Worm (Caenorhabditis elegans) whole organism, L4 larva: ENCODE measurements around the gene mrps-10.
A peak's percentile ranks its signal among the peaks of the same experiment; 100 is the strongest.

Experiments used
- F44E2.7 ChIP-seq: fragments of 200-800 bp; sonication (Bioruptor generic); IDR thresholded peaks from 2 replicates; pipeline ENCODE4 v2.1.2; 2022; ENCODE audit warnings: missing genetic modification characterization, missing compliant biosample characterization
- Y48G9A.11 ChIP-seq: fragments of 200-800 bp; sonication (Bioruptor generic); IDR thresholded peaks from 2 replicates; pipeline ENCODE4 v1.3.6; 2022; ENCODE audit warnings: missing genetic modification reagents, missing genetic modification characterization, missing compliant biosample characterization
- Y75B8A.6 ChIP-seq: fragments of 200-800 bp; sonication (Bioruptor generic); IDR thresholded peaks from 2 replicates; pipeline ENCODE4 v1.3.6; 2022; ENCODE audit warnings: missing genetic modification reagents, missing genetic modification characterization, missing compliant biosample characterization
- aha-1 ChIP-seq: fragments of 150-350 bp; peaks from one replicate; lab custom pipeline; 2014; ENCODE audit warnings: missing biosample characterization, missing genetic modification characterization
- ama-1 ChIP-seq: fragments of 150-350 bp; optimal IDR thresholded peaks from 2 replicates; lab custom pipeline; 2014; ENCODE audit warnings: inconsistent platforms, mixed read lengths
- ces-1 ChIP-seq: fragments of 150-350 bp; sonication (generic microtip); optimal IDR thresholded peaks from 4 replicates; lab custom pipeline; 2014; ENCODE audit warnings: missing biosample characterization, missing genetic modification reagents, missing genetic modification characterization
- cey-2 ChIP-seq: sonication (generic microtip); optimal IDR thresholded peaks from 3 replicates; lab custom pipeline; 2017; ENCODE audit warnings: missing genetic modification characterization, mild to moderate bottlenecking, missing compliant biosample characterization, antibody characterized with exemption, borderline replicate concordance; ENCODE audit not compliant: insufficient read depth
- daf-16 ChIP-seq, 3 experiments: sonication (generic microtip); optimal IDR thresholded peaks; 2 replicates each; lab custom pipeline; 2016 to 2017; ENCODE audit warnings: missing genetic modification characterization in 3 of 3, missing genetic modification reagents in 3 of 3, mild to moderate bottlenecking in 2 of 3, missing compliant biosample characterization in 2 of 3, missing biosample characterization in 1 of 3, moderate library complexity in 1 of 3
- daf-8 ChIP-seq: fragments of 200-800 bp; sonication (Bioruptor generic); IDR thresholded peaks from 2 replicates; pipeline ENCODE4 v1.3.6; 2022; ENCODE audit warnings: missing genetic modification characterization, missing compliant biosample characterization
- dmd-6 ChIP-seq: fragments of 200-800 bp; sonication (Bioruptor generic); IDR thresholded peaks from 2 replicates; pipeline ENCODE4 v1.3.6; 2022; ENCODE audit warnings: missing genetic modification reagents, missing genetic modification characterization, missing compliant biosample characterization
- dmd-9 ChIP-seq: fragments of 200-800 bp; sonication (Bioruptor generic); IDR thresholded peaks from 2 replicates; pipeline ENCODE4 v1.3.6; 2022; ENCODE audit warnings: missing genetic modification reagents, missing genetic modification characterization, missing compliant biosample characterization
- dpl-1 ChIP-seq: fragments of 150-350 bp; optimal IDR thresholded peaks from 2 replicates; lab custom pipeline; 2014; ENCODE audit warnings: missing biosample characterization, missing genetic modification reagents, missing genetic modification characterization
- dve-1 ChIP-seq: sonication (generic microtip); optimal IDR thresholded peaks from 2 replicates; lab custom pipeline; 2017; ENCODE audit warnings: antibody characterized with exemption, mild to moderate bottlenecking, missing genetic modification characterization, missing compliant biosample characterization; ENCODE audit not compliant: insufficient read depth
- fkh-10 ChIP-seq: fragments of 150-350 bp; optimal IDR thresholded peaks from 2 replicates; lab custom pipeline; 2014; ENCODE audit warnings: missing biosample characterization, missing genetic modification reagents, missing genetic modification characterization
- hif-1 ChIP-seq, 2 experiments: sonication (generic microtip); optimal IDR thresholded peaks; 2 replicates each; lab custom pipeline; 2016 to 2017; ENCODE audit warnings: missing compliant biosample characterization in 2 of 2, missing genetic modification characterization in 2 of 2, missing genetic modification reagents in 2 of 2, missing genotype in 2 of 2, mild to moderate bottlenecking in 1 of 2
- hlh-30 ChIP-seq: sonication (generic microtip); optimal IDR thresholded peaks from 2 replicates; lab custom pipeline; 2017; ENCODE audit warnings: antibody characterized with exemption, mild to moderate bottlenecking, missing genetic modification characterization, missing compliant biosample characterization; ENCODE audit not compliant: insufficient read depth
- jun-1 ChIP-seq: fragments of 150-350 bp; optimal IDR thresholded peaks from 2 replicates; lab custom pipeline; 2014; ENCODE audit warnings: missing biosample characterization, missing genetic modification reagents, missing genetic modification characterization
- lin-1 ChIP-seq: fragments of 200-800 bp; sonication (Bioruptor generic); IDR thresholded peaks from 2 replicates; pipeline ENCODE4 v1.3.6; 2022; ENCODE audit warnings: missing genetic modification reagents, missing genetic modification characterization, missing compliant biosample characterization
- lin-15B ChIP-seq: fragments of 150-350 bp; sonication (generic microtip); optimal IDR thresholded peaks from 3 replicates; lab custom pipeline; 2014; ENCODE audit warnings: missing biosample characterization, missing genetic modification characterization
- lin-38 ChIP-seq: fragments of 200-800 bp; sonication (Bioruptor generic); IDR thresholded peaks from 2 replicates; pipeline ENCODE4 v1.3.6; 2022; ENCODE audit warnings: missing genetic modification reagents, missing genetic modification characterization, missing compliant biosample characterization
- lir-3 ChIP-seq: sonication (generic microtip); optimal IDR thresholded peaks from 2 replicates; lab custom pipeline; 2016; ENCODE audit warnings: mild to moderate bottlenecking, missing genetic modification characterization, missing compliant biosample characterization
- lsy-2 ChIP-seq, 2 experiments: fragments of 150-350 bp in 1 of 2; sonication (generic microtip) in 1 of 2; optimal IDR thresholded peaks; 2 replicates each; lab custom pipeline; 2014 to 2017; ENCODE audit warnings: missing biosample characterization in 2 of 2, missing genetic modification characterization in 2 of 2
- mes-2 ChIP-seq: sonication (generic microtip); optimal IDR thresholded peaks from 2 replicates; lab custom pipeline; 2016; ENCODE audit warnings: missing genotype, mild to moderate bottlenecking, missing genetic modification characterization, missing compliant biosample characterization; ENCODE audit not compliant: poor library complexity, severe bottlenecking
- mxl-2 ChIP-seq: fragments of 200-800 bp; sonication (Bioruptor generic); conservative IDR thresholded peaks from 2 replicates; pipeline ENCODE4 v1.3.6; 2022; ENCODE audit warnings: missing genetic modification reagents, missing genetic modification characterization, missing compliant biosample characterization
- nhr-111 ChIP-seq: fragments of 200-800 bp; sonication (Bioruptor generic); optimal IDR thresholded peaks from 2 replicates; lab custom pipeline; 2018; ENCODE audit warnings: mild to moderate bottlenecking, missing genetic modification characterization, missing compliant biosample characterization
- rbr-2 ChIP-seq: sonication (generic microtip); optimal IDR thresholded peaks from 2 replicates; lab custom pipeline; 2016; ENCODE audit warnings: missing genotype, missing genetic modification characterization, missing compliant biosample characterization
- set-16 ChIP-seq: fragments of 200-800 bp; sonication (Bioruptor generic); IDR thresholded peaks from 2 replicates; pipeline ENCODE4 v1.3.6; 2022; ENCODE audit warnings: missing genetic modification reagents, missing genetic modification characterization, missing compliant biosample characterization
- skn-1 ChIP-seq: fragments of 150-350 bp; optimal IDR thresholded peaks from 2 replicates; lab custom pipeline; 2014; ENCODE audit warnings: missing biosample characterization, missing genetic modification characterization
- unc-130 ChIP-seq: sonication (generic microtip); optimal IDR thresholded peaks from 2 replicates; lab custom pipeline; 2016; ENCODE audit warnings: missing genetic modification reagents, missing genetic modification characterization, missing compliant biosample characterization
- zfp-2 ChIP-seq: sonication (generic microtip); optimal IDR thresholded peaks from 2 replicates; lab custom pipeline; 2016; ENCODE audit warnings: mild to moderate bottlenecking, missing genetic modification characterization, missing compliant biosample characterization
- zip-11 ChIP-seq: fragments of 200-800 bp; sonication (Bioruptor generic); IDR thresholded peaks from 2 replicates; pipeline ENCODE4 v1.3.6; 2022; ENCODE audit warnings: missing genetic modification characterization, missing compliant biosample characterization
- ztf-7 ChIP-seq: fragments of 150-350 bp; optimal IDR thresholded peaks from 2 replicates; lab custom pipeline; 2014; ENCODE audit warnings: missing biosample characterization, missing genetic modification characterization

The mrps-10 gene

DNA sequence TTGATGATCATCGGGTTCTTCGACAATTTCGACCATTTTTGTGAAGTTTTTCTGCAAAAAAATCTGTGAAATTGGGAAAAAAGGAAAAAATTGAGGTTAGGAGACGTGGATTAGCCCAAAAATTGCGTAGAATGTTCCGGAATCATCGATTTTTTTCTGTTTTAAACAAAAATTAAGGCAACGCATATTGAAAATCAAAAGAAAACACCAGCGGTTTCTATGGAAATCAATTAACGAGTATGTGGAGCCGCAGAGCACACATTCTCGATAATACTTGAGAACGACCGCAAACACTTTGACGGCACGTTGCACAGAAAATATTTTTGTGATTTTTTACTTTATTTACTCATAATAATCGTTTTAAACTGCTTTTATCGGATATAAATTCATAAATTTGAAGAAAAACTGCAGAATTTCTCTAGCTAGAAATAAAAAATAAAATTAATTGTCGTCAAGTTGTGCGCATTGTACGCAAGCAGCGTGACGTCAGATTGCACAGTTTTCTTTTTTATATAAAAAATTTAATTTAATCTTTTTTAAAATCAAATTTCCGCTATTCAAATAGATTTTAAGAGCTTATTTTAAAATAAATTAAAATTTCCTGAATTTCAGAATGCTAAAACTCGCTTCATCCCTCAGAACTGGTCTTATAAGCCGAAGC lies at the start of gene mrps-10, which contains the start of gene npp-25:
mrps-10 (plus strand) TSS at position 611 of the 661 bp plus-strand sequence.
npp-25 (minus strand) TSS at position 51 of the 661 bp plus-strand sequence.
- TF ChIP-seq fkh-10 (GFP tag; lab: Kevin White, UChicago) (peak; percentile 51), rbr-2 (tag; lab: Kevin White, UChicago) (peak; percentile 51), lir-3 (tag; lab: Kevin White, UChicago) (no peak), daf-16 (GFP tag; optimal IDR thresholded peaks at IDR 0.05; lab: Kevin White, UChicago) (no peak), daf-16 (tag; optimal IDR thresholded peaks at IDR 0.05; lab: Kevin White, UChicago) (peak; percentile 16), mes-2 (tag; lab: Kevin White, UChicago) (peak; percentile 19), ztf-7 (no peak), nhr-111 (no peak), dpl-1 (GFP tag; lab: Kevin White, UChicago) (peak; percentile 37), hlh-30 (tag; lab: Kevin White, UChicago) (peak; percentile 5), zfp-2 (tag; lab: Kevin White, UChicago) (no peak), F44E2.7 (GFP tag; lab: Robert Waterston, UW) (no peak), hif-1 (tag; optimal IDR thresholded peaks at IDR 0.05; lab: Kevin White, UChicago) (peak in 1 of 2 experiments; percentile 2), dve-1 (tag; lab: Kevin White, UChicago) (peak; percentile 2), daf-8 (GFP tag; lab: Robert Waterston, UW) (no peak), jun-1 (tag; lab: Kevin White, UChicago) (no peak), lin-1 (GFP tag; lab: Robert Waterston, UW) (no peak), aha-1 (peak; percentile 29), lsy-2 (tag; optimal IDR thresholded peaks at IDR 0.05; lab: Kevin White, UChicago) (peak in 1 of 2 experiments; percentile 74), lin-38 (GFP tag; lab: Robert Waterston, UW) (peak; percentile 36), ama-1 (lab: Kevin White, UChicago) (no peak)

- peak; percentile 62; the same call in 1 of the 2 replicates for TF ChIP-seq Y48G9A.11 (GFP tag; lab: Robert Waterston, UW)
- TF ChIP-seq dmd-6 (GFP tag; lab: Robert Waterston, UW) = 0 out of 2 replicates have a peak, but pooled peaks have one; percentile 8
- peak; percentile 4 for TF ChIP-seq mes-2 (tag; lab: Kevin White, UChicago)
- TF ChIP-seq lin-38 (GFP tag; lab: Robert Waterston, UW) = peak; percentile 36; the same call in 1 of the 2 replicates
- no peak for TF ChIP-seq mxl-2 (GFP tag; lab: Robert Waterston, UW)
- TF ChIP-seq lin-15B = no peak
- TF ChIP-seq aha-1 = peak; percentile 23
- TF ChIP-seq, all 104 proteins: peak for 5
Observed at ce11 chrIII:12877527-12878234, 48.7 kb upstream of the mrps-10 start, which contains the start of the genes cec-7 and enu-3.5. Gene cec-7, minus strand, starts transcription at chrIII:12877577. Gene enu-3.5, plus strand, starts transcription at chrIII:12878196.

DNA sequence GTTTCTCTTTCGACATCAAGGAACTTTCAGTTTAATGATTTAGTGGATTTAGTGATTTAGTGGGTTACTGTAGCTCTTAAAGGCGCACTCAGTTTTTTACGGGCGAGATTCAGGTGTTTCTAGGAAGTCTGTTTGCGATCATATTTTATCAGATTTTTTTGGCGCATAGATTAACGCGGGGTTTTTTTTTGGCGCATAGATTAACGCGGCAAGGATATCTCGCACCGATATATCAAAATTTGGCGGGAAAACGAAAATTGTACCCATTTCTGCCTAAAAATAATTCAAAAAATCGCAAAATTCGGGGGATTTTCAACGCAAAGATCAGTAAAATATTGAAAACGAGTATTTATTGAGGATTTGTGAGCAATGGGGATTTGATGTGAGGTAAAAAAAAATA lies 45.7 kb upstream of the mrps-10 start:
- no peak for TF ChIP-seq zip-11
- TF ChIP-seq unc-130 = no peak
- TF ChIP-seq cey-2 = no peak
- no peak for TF ChIP-seq skn-1 (tag; lab: Kevin White, UChicago)
- TF ChIP-seq ces-1 (GFP tag; lab: Kevin White, UChicago) = no peak
- 0 out of 2 replicates have a peak, but pooled peaks have one; percentile 6 for TF ChIP-seq Y75B8A.6

DNA sequence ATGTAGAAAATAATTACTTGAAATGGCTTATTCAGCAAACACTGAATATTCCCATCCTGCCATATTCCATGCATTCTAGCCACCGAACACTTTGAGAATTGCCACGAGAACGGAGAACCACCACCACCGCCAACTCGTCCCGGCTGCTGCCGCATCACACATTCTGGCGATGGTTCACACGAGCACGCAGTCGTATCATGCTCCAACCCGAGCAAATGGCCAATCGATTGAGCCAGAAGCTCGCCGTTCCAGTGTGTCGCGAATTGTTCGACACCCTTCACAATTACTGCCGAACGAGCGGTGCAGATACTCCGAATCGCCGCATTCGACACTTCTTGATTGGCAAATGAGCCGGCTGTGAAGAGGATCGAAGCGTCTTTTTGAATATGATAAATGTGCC lies 41.2 kb upstream of the mrps-10 start:
- TF ChIP-seq set-16 (GFP tag; lab: Robert Waterston, UW) = peak; percentile 19; the same call in 1 of the 2 replicates
- no peak for TF ChIP-seq dmd-9
